Fruit fly (Drosophila melanogaster): Measurements from ENCODE around the gene dyw.

- TF ChIP-seq salr (GFP tag; optimal IDR thresholded peaks at IDR 0.05) (no peak), Gug (GFP tag; IDR thresholded peaks at IDR 0.05) (no peak), pdm3 (GFP tag; optimal IDR thresholded peaks at IDR 0.05) (peak; percentile 11), Blimp-1 (GFP tag; optimal IDR thresholded peaks at IDR 0.05) (no peak), CG10669 (GFP tag; optimal IDR thresholded peaks at IDR 0.05) (no peak), Eip75B (GFP tag; optimal IDR thresholded peaks at IDR 0.05) (no peak), CG11762 (GFP tag; optimal IDR thresholded peaks at IDR 0.05; ENCODE audit: insufficient read depth) (no peak), CG16779 (tag; optimal IDR thresholded peaks at IDR 0.05) (no peak), CG34406 (GFP tag; optimal IDR thresholded peaks at IDR 0.05) (no peak), Lpt (GFP tag; optimal IDR thresholded peaks at IDR 0.05) (no peak), CG6854 (GFP tag; optimal IDR thresholded peaks at IDR 0.05) (no peak), svp (GFP tag) (no peak), Sox102F (GFP tag; optimal IDR thresholded peaks at IDR 0.05) (no peak)
These were observed 8.7 kb downstream of the dyw start for dm6 chrX:2685022-2685421.

Measured in whole organism, prepupa.